Worm (Caenorhabditis elegans) whole organism, dauer: ENCODE measurements around the gene fbxa-95.

Experiments
- unc-62 ChIP-seq: sonication (generic microtip); optimal IDR thresholded peaks from 2 replicates; lab custom pipeline; 2017; ENCODE audit warnings: missing biosample characterization, missing genetic modification reagents, missing genetic modification characterization

The fbxa-95 gene

DNA sequence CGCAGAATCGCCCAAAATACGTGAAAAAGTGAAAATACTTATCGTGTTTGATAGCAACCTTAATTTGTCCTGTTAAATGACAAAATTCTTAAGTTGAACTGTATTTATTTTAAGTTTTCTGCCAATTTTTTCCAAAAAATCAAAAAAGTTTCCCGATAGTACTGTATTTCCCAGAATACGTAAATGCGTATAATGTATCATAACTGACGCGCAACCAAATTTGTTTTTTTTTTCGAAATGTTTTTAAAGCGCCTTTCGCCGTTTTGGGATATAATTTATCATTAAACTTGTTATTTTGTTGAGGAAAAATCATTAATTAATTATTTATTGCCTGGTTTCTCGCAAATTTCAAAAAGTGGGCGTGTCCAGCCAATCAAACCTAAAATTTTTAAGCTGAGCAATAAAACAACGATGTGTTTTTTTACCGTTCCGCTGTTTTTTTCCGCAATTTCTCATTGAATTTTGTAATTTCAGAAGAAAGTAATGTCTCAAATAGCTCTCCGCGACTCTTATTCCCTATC is at the start of gene fbxa-95:
TSS of gene fbxa-95 (plus strand) at position 471 of the 521 bp plus-strand sequence.
- TF ChIP-seq unc-62, result no peak

DNA sequence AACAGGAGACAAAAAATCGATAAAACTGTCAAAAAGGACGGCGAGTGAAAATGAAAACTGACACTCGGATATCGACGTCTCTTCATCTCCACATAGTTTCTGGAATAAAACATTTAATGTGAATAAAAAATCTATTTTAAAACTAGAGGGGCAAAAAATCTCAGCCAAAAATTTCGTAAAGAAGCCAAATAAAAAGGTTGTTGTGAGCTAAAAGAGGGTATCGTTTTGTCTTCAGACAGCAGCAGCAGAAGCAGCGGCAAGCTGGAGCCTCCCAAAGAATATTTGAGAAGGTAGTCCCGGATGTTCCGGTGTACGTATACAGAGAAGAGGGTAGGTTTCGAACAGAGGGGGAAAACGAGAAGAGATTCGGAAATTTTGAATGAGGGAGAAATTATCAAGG is 49.4 kb upstream of the fbxa-95 start, which contains the start of gene lgc-31:
TSS of gene lgc-31 (minus strand) at position 101 of the 400 bp plus-strand sequence.
- no peak for TF ChIP-seq unc-62

DNA sequence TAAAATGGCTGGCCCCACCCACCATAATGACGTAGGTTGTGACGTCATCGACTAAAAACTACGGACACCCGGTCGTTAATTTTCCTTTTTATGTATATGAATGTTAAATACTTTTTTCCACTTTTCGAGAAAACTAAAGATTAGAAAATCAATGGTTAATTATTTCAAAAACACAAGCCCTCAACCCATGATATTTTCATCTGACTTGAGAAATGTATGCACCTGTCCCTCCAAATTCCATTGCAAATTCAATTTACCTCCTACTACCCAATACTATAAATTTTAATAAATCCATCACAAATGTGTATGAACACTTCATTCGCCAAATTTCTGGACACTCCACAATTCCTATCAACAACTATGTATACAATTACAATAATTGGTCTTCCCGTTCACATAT is 42.2 kb upstream of the fbxa-95 start, which contains the start of gene srh-276:
TSS of gene srh-276 (plus strand) at position 301 of the 400 bp plus-strand sequence.
- no peak for TF ChIP-seq unc-62

DNA sequence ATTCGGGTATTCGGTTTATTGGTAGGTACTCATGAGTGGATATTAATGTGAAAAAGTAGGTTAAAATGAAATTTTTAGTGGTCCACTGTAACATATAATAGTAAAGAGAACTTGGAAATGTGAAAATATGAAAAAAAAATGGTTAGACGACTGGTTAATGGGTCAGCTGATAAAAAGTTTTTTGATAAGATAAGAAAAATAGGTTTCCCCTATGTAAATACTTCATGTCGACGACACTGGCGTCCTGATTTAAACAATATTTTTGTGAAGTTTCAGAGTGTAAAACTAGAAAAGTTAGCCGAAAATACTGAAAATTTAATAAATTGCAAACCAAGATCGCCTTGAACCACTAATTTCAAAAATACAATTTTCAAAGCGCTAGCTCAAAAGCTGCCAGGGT is 38.2 kb upstream of the fbxa-95 start, which contains the start of gene F21A3.11:
TSS of gene F21A3.11 (minus strand) at position 117 of the 400 bp plus-strand sequence.
- no peak for TF ChIP-seq unc-62

DNA sequence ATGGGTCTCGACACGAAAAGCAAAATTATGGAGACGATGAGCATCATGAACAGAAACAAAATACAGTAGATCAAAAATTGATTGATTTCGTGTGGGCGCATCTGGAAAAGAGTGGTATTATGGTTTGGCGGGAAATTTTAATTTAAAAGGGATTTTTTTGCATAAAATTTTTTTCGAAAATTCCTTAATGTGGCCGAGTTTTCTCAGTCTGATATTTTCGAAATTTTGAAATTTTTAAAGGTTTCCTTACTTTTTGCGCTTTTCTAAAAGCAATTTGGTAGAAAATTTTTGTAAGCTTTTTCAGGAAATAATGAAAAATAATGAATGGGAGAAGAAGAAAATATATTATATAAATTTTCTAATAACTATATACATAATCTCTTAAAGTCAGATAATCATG is 37.4 kb upstream of the fbxa-95 start, which contains the start of gene F21A3.2:
TSS of gene F21A3.2 (minus strand) at position 101 of the 400 bp plus-strand sequence.
- TF ChIP-seq unc-62, result no peak

DNA sequence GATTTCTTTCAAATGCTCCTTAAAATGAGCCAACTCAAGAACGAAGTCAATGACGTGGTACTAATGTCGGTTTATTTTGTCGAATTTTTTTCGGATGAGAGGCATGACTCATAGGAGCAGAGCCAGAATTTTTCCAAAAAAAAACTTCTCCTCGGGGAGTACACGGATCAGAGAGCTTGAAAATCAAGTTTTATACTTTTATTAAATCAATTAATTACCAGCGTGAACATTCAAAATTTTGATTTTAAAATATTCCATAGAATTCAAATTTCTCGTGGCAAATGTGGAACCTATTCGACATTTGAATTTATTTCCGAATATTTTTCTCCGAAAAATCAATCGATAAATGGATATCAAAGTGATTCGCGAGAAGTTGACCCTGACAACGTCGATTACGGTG is 35.0 kb upstream of the fbxa-95 start, which contains the start of gene F21A3.4:
TSS of gene F21A3.4 (plus strand) at position 301 of the 400 bp plus-strand sequence.
- no peak for TF ChIP-seq unc-62

DNA sequence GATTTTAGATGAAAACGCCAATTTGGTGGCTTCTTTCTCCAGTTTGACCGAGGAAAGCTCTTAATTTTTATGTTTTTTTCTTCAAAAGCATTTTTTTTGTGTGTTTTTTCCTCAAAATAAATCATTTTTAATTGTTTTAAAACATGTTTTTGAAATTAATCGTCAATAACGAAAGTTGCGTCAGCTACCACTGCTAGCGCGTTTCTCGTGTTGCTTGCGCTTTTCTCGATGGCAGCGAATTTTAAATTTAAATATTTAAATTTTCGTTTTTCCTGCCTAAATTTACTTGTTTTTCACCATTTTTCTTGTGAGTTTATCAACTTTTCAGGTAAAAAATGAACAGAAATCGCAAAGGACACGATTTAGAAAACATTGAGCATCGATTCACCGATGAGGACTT is 33.4 kb upstream of the fbxa-95 start, which contains the start of gene prde-1:
TSS of gene prde-1 (plus strand) at position 322 of the 400 bp plus-strand sequence.
- no peak for TF ChIP-seq unc-62

DNA sequence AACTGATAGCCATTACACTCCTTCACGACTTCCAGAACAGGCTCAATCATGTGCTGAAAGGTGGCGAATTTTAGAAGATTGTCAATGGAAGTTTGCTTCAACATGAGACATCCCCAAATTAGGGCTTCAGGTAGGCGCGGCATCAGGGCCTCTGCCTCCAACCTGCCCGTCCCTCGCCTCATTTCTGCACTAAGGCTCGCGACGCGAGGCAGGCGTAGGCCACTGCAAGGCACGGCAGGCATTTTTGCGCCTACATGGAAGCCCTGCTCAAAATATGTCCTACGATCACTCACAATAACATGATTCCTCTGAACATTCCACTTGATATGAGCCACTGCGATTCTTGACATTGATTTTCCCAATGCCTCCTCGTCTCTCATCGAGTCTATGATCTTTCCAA is 28.0 kb upstream of the fbxa-95 start:
- TF ChIP-seq unc-62, result no peak

DNA sequence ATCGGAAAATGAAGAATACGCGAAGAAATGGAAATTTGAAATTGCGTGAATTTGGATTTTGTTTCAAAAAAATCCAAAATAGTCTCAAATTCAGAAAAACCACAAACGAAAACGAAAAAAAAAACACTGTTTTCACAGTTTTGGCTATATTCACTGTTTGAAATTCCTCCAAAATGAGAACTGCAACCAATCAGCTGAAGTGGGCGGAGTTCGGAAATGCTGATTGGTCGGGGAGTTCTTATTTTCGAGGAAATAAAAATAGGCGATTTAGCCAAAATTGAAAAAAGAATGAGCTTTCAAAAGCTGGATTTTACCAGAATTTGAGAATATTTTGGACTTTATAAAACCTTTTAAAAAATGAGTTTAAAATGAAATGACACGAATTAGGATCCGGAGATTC is 26.4 kb upstream of the fbxa-95 start, which contains the start of gene glb-14:
TSS of gene glb-14 (minus strand) at position 97 of the 400 bp plus-strand sequence.
- no peak for TF ChIP-seq unc-62

DNA sequence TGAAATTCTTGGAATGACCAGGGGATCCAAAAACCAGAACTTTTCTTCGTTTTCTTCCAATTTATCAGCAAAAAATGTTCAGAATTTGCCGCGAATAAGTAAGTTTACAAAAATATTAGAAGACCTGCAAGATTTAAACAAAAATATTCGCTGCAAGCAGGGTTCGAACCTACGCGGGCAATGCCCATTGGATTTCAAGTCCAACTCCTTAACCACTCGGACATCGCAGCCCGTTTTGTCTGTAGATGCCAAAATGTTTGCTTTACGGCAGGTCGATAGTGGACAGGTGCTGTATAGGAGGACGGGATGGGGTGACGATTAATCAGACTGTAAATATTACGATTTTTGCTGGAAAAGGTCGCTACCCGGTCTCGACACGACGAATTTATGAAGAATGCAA is 23.5 kb upstream of the fbxa-95 start:
- TF ChIP-seq unc-62, result no peak

DNA sequence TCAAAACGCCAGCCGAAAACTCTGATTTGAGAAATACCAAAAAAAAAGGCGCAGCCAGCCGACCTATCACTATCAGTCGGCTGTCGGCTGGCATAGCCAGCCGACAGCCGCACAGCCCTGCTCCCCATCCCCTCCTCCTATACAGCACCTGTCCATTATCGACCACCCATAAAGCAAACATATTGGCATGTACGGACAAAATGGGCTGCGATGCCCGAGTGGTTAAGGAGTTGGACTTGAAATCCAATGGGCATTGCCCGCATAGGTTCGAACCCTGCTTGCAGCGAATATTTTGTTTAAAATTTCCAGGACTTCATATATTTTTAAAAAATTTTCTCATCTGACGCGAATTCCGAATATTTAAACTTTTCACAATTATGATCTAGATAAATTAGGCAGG is 20.9 kb upstream of the fbxa-95 start:
- TF ChIP-seq unc-62, result no peak

DNA sequence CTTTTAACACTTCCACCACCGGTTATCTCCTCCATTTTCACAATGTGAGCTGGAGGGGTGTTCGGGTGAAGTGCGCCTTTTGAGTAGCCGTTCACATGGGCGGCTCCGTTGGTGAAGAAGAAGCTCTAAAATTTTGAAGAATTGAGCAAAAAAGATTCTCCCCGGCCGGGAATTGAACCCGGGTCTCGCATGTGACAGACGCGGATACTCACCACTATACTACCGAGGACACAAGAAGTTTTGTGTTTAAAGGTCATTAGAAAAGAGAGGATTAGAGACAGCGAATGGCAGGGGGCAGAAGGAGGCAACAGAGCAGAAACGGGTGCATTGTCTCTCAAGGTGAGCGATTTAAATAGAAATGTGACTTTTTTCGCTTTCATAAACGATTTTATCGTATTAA is 19.6 kb upstream of the fbxa-95 start:
- no peak for TF ChIP-seq unc-62

DNA sequence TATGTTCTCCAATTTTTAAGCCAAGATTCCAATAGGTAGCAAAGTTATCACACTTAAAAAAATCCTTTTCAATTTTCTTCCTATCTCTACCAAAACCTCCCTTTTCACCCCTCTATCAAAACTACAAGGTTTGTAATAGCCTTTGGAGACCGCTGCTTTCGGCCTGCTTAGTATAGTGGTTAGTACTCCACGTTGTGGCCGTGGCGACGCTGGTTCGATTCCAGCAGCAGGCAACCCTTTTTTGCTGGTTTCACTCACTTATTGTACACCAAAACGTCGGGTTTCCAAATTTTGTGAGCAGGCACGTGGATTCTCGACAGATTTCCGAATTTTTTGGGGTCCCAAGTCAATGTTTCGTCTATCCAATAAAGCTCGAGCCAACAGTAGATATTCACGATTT is 17.4 kb upstream of the fbxa-95 start:
- no peak for TF ChIP-seq unc-62

DNA sequence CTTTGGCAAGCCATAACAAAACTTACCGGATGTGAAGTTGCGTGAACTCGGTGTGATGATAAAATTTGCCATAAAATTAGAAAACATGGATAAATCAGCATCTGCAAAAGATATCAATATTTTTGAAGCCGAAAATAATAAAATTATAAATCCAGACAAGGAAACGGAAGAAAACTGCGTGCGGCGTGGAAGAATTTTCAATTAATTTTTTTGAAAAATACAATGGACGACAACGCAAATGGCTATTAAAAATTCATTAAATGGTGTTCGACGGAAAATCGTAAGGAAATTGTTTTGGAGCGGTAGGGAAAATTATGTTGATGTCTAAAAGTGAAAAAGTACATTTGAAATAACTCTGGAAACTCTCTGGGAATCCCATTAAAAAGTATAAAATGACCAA is 12.2 kb upstream of the fbxa-95 start, which contains the start of gene acr-18:
TSS of gene acr-18 (minus strand) at position 101 of the 400 bp plus-strand sequence.
- TF ChIP-seq unc-62, result no peak

DNA sequence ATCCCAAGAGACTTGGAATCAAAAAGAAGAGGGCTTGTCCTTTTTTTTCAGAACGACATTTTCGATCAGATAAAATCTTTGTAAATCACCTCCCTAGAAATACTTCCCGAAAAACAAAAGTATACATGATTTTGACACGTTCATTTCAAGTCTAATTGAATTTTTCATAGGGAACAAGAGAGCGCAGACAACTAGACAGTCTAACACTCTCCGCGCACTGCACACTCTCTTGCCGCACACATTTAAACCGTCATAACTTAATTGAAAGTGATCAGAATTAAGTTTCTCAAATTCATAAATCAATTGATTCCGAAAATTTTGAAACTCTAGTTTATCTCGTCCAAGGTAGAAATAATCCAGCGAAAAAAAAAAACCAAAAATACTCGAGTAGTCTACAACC is 11.5 kb upstream of the fbxa-95 start:
- no peak for TF ChIP-seq unc-62

DNA sequence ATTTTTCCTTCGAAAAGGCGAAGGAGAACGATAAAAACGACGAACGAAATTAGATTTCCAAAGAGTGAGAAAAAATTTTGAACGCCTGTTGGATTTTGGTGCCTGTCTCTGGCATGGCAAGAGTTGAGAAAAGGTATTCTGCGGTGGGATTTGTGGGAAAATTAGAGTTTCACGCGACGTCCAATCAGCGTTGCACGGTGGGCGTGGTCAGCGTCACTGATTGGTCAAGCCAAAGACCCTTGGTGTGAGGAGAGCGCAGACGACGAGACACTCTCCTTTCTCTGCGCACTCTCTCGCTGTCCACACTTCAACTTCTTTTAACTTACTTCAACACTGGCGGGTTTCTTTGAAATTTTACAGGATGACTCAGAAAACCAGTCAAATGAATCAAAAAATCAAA is 8.7 kb upstream of the fbxa-95 start:
- no peak for TF ChIP-seq unc-62

DNA sequence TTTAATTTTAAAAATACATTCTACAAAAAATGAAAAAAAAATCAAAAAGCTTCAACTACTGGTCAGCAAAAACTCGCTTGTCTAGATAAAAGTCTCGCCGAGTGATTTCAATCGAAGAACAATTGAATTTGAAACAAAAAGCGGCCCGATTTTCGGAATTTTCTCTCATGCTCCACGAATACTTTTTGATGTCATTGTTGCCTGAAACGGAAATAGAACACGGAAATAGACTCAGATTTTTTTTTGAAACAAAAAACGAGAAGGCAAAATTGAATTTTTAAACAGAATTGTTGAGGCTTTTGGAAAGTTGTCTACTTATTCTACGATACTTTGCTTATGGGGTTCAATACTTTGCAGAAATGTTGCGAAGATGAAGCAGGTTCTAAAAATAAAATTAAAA is 7.8 kb upstream of the fbxa-95 start:
- TF ChIP-seq unc-62, result no peak

DNA sequence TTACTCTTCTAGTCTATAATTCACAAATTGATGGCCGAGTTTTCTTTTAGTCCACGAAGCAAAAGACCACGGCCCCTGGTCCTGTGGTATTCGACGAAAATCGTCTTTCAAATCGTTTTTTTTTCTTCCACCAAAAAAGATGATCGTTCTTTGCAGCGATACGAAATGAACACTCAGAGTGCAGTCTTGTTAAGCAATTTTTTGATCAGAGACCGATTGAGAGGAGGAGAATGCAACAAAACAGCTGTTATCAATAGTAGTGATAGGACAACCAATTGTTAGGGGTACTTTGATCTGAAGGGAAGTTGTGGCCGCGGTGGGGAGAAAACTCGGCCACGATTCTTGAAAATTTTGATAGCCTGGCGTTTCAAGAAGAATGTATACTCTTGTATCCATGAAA is 7.3 kb upstream of the fbxa-95 start:
- no peak for TF ChIP-seq unc-62
